Worm (Caenorhabditis elegans) whole organism, early embryonic: ENCODE results near the gene smf-2.

Source experiments
- B0310.2 ChIP-seq: sonication (generic microtip); optimal IDR thresholded peaks from 2 replicates; lab custom pipeline; 2016; ENCODE audit warnings: mild to moderate bottlenecking, missing genetic modification characterization, missing compliant biosample characterization
- ama-1 ChIP-seq: fragments of 150-350 bp; optimal IDR thresholded peaks from 2 replicates; lab custom pipeline; 2014
- hmbx-1 ChIP-seq: sonication (generic microtip); optimal IDR thresholded peaks from 2 replicates; lab custom pipeline; 2016; ENCODE audit warnings: mild to moderate bottlenecking, missing genetic modification characterization, missing compliant biosample characterization
- hmg-4 ChIP-seq: fragments of 200-800 bp; sonication (Bioruptor generic); optimal IDR thresholded peaks from 2 replicates; lab custom pipeline; 2018; ENCODE audit warnings: mild to moderate bottlenecking, missing genetic modification characterization, missing compliant biosample characterization
- hnd-1 ChIP-seq: sonication (generic microtip); optimal IDR thresholded peaks from 2 replicates; lab custom pipeline; 2016; ENCODE audit warnings: missing genetic modification characterization, missing compliant biosample characterization
- pes-1 ChIP-seq: fragments of 200-800 bp; sonication (Bioruptor generic); IDR thresholded peaks from 2 replicates; pipeline ENCODE4 v1.3.6; 2022; ENCODE audit warnings: missing genetic modification reagents, missing genetic modification characterization, missing compliant biosample characterization
- sea-1 ChIP-seq: fragments of 200-800 bp; sonication (Bioruptor generic); conservative IDR thresholded peaks from 2 replicates; pipeline ENCODE4 v1.3.6; 2022; ENCODE audit warnings: missing genetic modification characterization, missing compliant biosample characterization
- tbx-37 ChIP-seq: fragments of 200-800 bp; sonication (Bioruptor generic); conservative IDR thresholded peaks from 2 replicates; pipeline ENCODE4 v1.3.6; 2022; ENCODE audit warnings: missing genetic modification reagents, missing genetic modification characterization, missing compliant biosample characterization
- tra-4 ChIP-seq: sonication (generic microtip); optimal IDR thresholded peaks from 2 replicates; lab custom pipeline; 2017; ENCODE audit warnings: missing genetic modification characterization, missing compliant biosample characterization

- no peak for TF ChIP-seq sea-1 (GFP tag; lab: Robert Waterston, UW)
- no peak for TF ChIP-seq hmg-4 (GFP tag; lab: Kevin White, UChicago)
- no peak for TF ChIP-seq ama-1 (lab: Kevin White, UChicago)
- no peak for TF ChIP-seq tra-4
- no peak for TF ChIP-seq hnd-1 (tag; lab: Kevin White, UChicago)
- no peak for TF ChIP-seq hmbx-1 (tag; lab: Kevin White, UChicago)
- no peak for TF ChIP-seq pes-1 (GFP tag; lab: Robert Waterston, UW)
- TF ChIP-seq tbx-37, result no peak
- TF ChIP-seq B0310.2 (tag; lab: Kevin White, UChicago), result no peak
Observed at ce11 chrX:6741532-6741931, 23.0 kb upstream of the smf-2 start.
